Fruit fly (Drosophila melanogaster): Measurements from ENCODE around the gene PH4alphaNE1.

dm6 chr3R:30529570-30529969 lies 29.4 kb upstream of the PH4alphaNE1 start:
- TF ChIP-seq CG11762 (GFP tag; optimal IDR thresholded peaks at IDR 0.05; ENCODE audit: insufficient read depth) (no peak), CG3919 (GFP tag; optimal IDR thresholded peaks at IDR 0.05) (no peak), fd59A (GFP tag; optimal IDR thresholded peaks at IDR 0.05) (no peak), cyc (GFP tag; optimal IDR thresholded peaks at IDR 0.05) (no peak), Gug (GFP tag; IDR thresholded peaks at IDR 0.05) (peak; percentile 24; the same call in 1 of the 2 replicates)
